Worm (Caenorhabditis elegans): ENCODE results near the gene F56D6.9.

ce11 chrIV:3854606-3855005 is 37.5 kb upstream of the F56D6.9 start:
- no peak for TF ChIP-seq hnd-1 (tag; optimal IDR thresholded peaks at IDR 0.05)
- TF ChIP-seq ama-1 (optimal IDR thresholded peaks at IDR 0.05), result no peak
- no peak for TF ChIP-seq hmg-4 (GFP tag; optimal IDR thresholded peaks at IDR 0.05)
- TF ChIP-seq scrt-1 (GFP tag; IDR thresholded peaks at IDR 0.05), result no peak
- TF ChIP-seq hmbx-1 (tag; optimal IDR thresholded peaks at IDR 0.05), result no peak
- TF ChIP-seq tbx-11 (GFP tag; IDR thresholded peaks at IDR 0.05), result no peak
- TF ChIP-seq pes-1 (GFP tag; IDR thresholded peaks at IDR 0.05), result no peak
- TF ChIP-seq flt-1 (GFP tag; IDR thresholded peaks at IDR 0.05), result no peak
- TF ChIP-seq ceh-36 (tag; optimal IDR thresholded peaks at IDR 0.05), result no peak
- TF ChIP-seq ets-7 (tag; optimal IDR thresholded peaks at IDR 0.05), result no peak
- peak; percentile 20 for TF ChIP-seq aly-1 (tag; optimal IDR thresholded peaks at IDR 0.05)
- TF ChIP-seq tbx-37 (GFP tag; conservative IDR thresholded peaks at IDR 0.05), result no peak
- no peak for TF ChIP-seq F13C5.2 (tag; optimal IDR thresholded peaks at IDR 0.05)
